Worm (Caenorhabditis elegans): ENCODE results near the gene nhr-27.

The nhr-27 gene

ce11 chrX:12749530-12750240 lies 58.4 kb downstream of the nhr-27 start, which contains the start of gene pgp-14:
TSS of gene pgp-14 (minus strand) at chrX:12749580.
- TF ChIP-seq repo-1 (tag; optimal IDR thresholded peaks at IDR 0.05): no peak
- TF ChIP-seq nhr-80 (tag; optimal IDR thresholded peaks at IDR 0.05): no peak
- TF ChIP-seq ets-4 (GFP tag; optimal IDR thresholded peaks at IDR 0.05): no peak
- TF ChIP-seq ztf-22 (GFP tag; optimal IDR thresholded peaks at IDR 0.05): no peak
- no peak for TF ChIP-seq F57C9.4 (tag; optimal IDR thresholded peaks at IDR 0.05)
- no peak for TF ChIP-seq nhr-179 (tag; optimal IDR thresholded peaks at IDR 0.05)
- TF ChIP-seq tbx-9 (tag; optimal IDR thresholded peaks at IDR 0.05; ENCODE audit: borderline replicate concordance): no peak
- TF ChIP-seq ztf-3 (GFP tag; optimal IDR thresholded peaks at IDR 0.05): no peak
- TF ChIP-seq snpc-4 (GFP tag; optimal IDR thresholded peaks at IDR 0.05): no peak
- TF ChIP-seq snpc-4 (tag; optimal IDR thresholded peaks at IDR 0.05): no peak
- no peak for TF ChIP-seq lin-40 (tag; optimal IDR thresholded peaks at IDR 0.05)
- no peak for TF ChIP-seq hmg-20 (GFP tag; IDR thresholded peaks at IDR 0.05)
- TF ChIP-seq pha-4 (tag; optimal IDR thresholded peaks at IDR 0.05): no peak
- no peak for TF ChIP-seq C17E4.6 (GFP tag; IDR thresholded peaks at IDR 0.05)
- TF ChIP-seq lag-1 (GFP tag; IDR thresholded peaks at IDR 0.05): no peak
- no peak for TF ChIP-seq nhr-90 (tag; optimal IDR thresholded peaks at IDR 0.05)
- no peak for TF ChIP-seq dpff-1 (tag; optimal IDR thresholded peaks at IDR 0.05)

ce11 chrX:12738454-12738853 lies 69.7 kb downstream of the nhr-27 start, which contains the start of gene pgp-13:
TSS of gene pgp-13 (plus strand) at chrX:12738754.
- TF ChIP-seq nfya-2 (GFP tag; IDR thresholded peaks at IDR 0.05) (no peak), T07F8.4 (tag; optimal IDR thresholded peaks at IDR 0.05) (no peak), ceh-91 (GFP tag; IDR thresholded peaks at IDR 0.05) (no peak), tbp1 (GFP tag; optimal IDR thresholded peaks at IDR 0.05) (no peak), Y79H2A.3 (GFP tag; conservative IDR thresholded peaks at IDR 0.05) (no peak), ztf-18 (tag; optimal IDR thresholded peaks at IDR 0.05) (no peak), pha-4 (tag; optimal IDR thresholded peaks at IDR 0.05) (no peak), hlh-26 (GFP tag; conservative IDR thresholded peaks at IDR 0.05) (no peak), cebp-1 (GFP tag; IDR thresholded peaks at IDR 0.05) (no peak), cebp-1 (tag; optimal IDR thresholded peaks at IDR 0.05) (no peak)

- TF ChIP-seq bed-1 (GFP tag; IDR thresholded peaks at IDR 0.05) (no peak), T26A5.8 (tag; optimal IDR thresholded peaks at IDR 0.05) (no peak), C06A6.2 (GFP tag; conservative IDR thresholded peaks at IDR 0.05) (no peak), egrh-3 (GFP tag; IDR thresholded peaks at IDR 0.05) (no peak), nhr-80 (tag; optimal IDR thresholded peaks at IDR 0.05) (no peak), F10E7.11 (tag; optimal IDR thresholded peaks at IDR 0.05) (no peak), lin-35 (GFP tag; optimal IDR thresholded peaks at IDR 0.05) (no peak), attf-5 (GFP tag; optimal IDR thresholded peaks at IDR 0.05) (no peak), hlh-12 (tag; optimal IDR thresholded peaks at IDR 0.05) (no peak), ama-1 (optimal IDR thresholded peaks at IDR 0.05) (no peak), ama-1 (GFP tag; optimal IDR thresholded peaks at IDR 0.05) (no peak), ZK185.1 (tag; optimal IDR thresholded peaks at IDR 0.05; ENCODE audit: poor library complexity, severe bottlenecking) (no peak), ztf-25 (GFP tag; IDR thresholded peaks at IDR 0.05) (no peak), ztf-28 (GFP tag; IDR thresholded peaks at IDR 0.05) (no peak), hmg-1.2 (GFP tag; IDR thresholded peaks at IDR 0.05) (no peak), F52B5.7 (tag; optimal IDR thresholded peaks at IDR 0.05) (no peak)
These were observed 76.8 kb downstream of the nhr-27 start, which contains the start of gene pgp-12 for ce11 chrX:12731188-12731857. TSS of gene pgp-12 (plus strand) at chrX:12731807.

Measured in whole organism, young adult.